Fruit fly (Drosophila melanogaster): ENCODE data around the gene CG7326.

CG7326 gene

DNA sequence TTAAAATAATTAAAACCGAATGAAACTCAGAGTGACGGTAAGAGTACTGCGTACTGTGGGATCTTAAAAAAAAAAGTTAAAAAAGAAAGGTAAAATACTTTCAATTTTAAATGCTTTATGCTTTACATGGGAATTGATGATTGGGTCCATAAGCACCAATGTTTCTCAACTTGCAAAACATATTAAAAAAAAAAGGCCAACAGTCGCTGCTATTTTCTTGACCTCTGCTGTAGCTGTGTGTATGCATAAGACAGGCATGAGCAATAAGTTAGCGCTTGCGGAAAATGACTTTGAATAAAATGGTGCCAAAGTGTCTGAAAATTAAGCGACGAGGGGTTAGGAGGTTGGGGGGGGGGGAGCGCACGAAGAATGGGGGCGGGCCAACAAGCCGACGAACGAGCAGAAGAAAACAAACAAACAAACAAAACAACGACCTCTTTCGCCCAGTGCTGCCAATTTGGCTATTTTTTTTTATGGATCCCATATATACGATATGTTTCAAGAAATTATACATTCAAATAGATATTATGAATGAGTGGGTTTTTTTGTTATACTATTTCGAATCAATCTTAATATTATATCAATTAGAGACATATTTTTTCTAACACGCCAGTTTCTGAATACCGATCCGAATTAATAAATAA is 6.0 kb upstream of the CG7326 start (continued):
- TF ChIP-seq Hr51 (GFP tag; optimal IDR thresholded peaks at IDR 0.05) = peak in 1 of 2 experiments; percentile 67
- TF ChIP-seq CG2712 (tag; optimal IDR thresholded peaks at IDR 0.05) = peak; percentile 18
- no peak for TF ChIP-seq CG11723 (GFP tag; optimal IDR thresholded peaks at IDR 0.05)
- TF ChIP-seq bsh (GFP tag; optimal IDR thresholded peaks at IDR 0.05) = peak; percentile 36 to 50
- peak; percentile 13 for TF ChIP-seq CG1792 (GFP tag; optimal IDR thresholded peaks at IDR 0.05)
- peak; percentile 39; the same call in 1 of the 2 replicates for TF ChIP-seq NFAT (GFP tag; IDR thresholded peaks at IDR 0.05)
- no peak for TF ChIP-seq NC2β (GFP tag; optimal IDR thresholded peaks at IDR 0.05)
- peak; percentile 7 for TF ChIP-seq CG8944 (GFP tag; optimal IDR thresholded peaks at IDR 0.05)
- peak; percentile 47; the same call in 1 of the 2 replicates for TF ChIP-seq CG1024 (GFP tag; IDR thresholded peaks at IDR 0.05)
- no peak for TF ChIP-seq CG4404 (GFP tag; IDR thresholded peaks at IDR 0.05)
- TF ChIP-seq Hr3 (GFP tag; optimal IDR thresholded peaks at IDR 0.05) = peak; percentile 42
- peak; percentile 17 for TF ChIP-seq kah (GFP tag; optimal IDR thresholded peaks at IDR 0.05)
- TF ChIP-seq klu (GFP tag; IDR thresholded peaks at IDR 0.05) = no peak
- peak; percentile 42; the same call in 1 of the 2 replicates for TF ChIP-seq ap (GFP tag; IDR thresholded peaks at IDR 0.05)
- TF ChIP-seq abd-A (tag; optimal IDR thresholded peaks at IDR 0.05) = no peak
- TF ChIP-seq CG17385 (GFP tag; optimal IDR thresholded peaks at IDR 0.05) = no peak
- peak; percentile 47 for TF ChIP-seq kay (GFP tag; optimal IDR thresholded peaks at IDR 0.05)
- TF ChIP-seq seq (GFP tag; IDR thresholded peaks at IDR 0.05) = peak; percentile 62
- TF ChIP-seq CG2678 (tag; optimal IDR thresholded peaks at IDR 0.05) = peak; percentile 64
- peak; percentile 55 for TF ChIP-seq Oli (tag; optimal IDR thresholded peaks at IDR 0.05)
- peak; percentile 12 to 47 for TF ChIP-seq Pdp1 (GFP tag; optimal IDR thresholded peaks at IDR 0.05)
- TF ChIP-seq sqz (GFP tag; optimal IDR thresholded peaks at IDR 0.05) = peak; percentile 23
- no peak for TF ChIP-seq dan (GFP tag; IDR thresholded peaks at IDR 0.05)
- TF ChIP-seq Awh (GFP tag; IDR thresholded peaks at IDR 0.05) = peak; percentile 49; the same call in 1 of the 2 replicates
- TF ChIP-seq ken (GFP tag; IDR thresholded peaks at IDR 0.05) = peak; percentile 55; the same call in 1 of the 3 replicates
- TF ChIP-seq Med (GFP tag) = peak; percentile 86
- TF ChIP-seq dm (GFP tag; optimal IDR thresholded peaks at IDR 0.05) = no peak
- peak; percentile 31 for TF ChIP-seq CG6813 (GFP tag; optimal IDR thresholded peaks at IDR 0.05)
- 0 out of 2 replicates have a peak, but pooled peaks have one; percentile 17 for TF ChIP-seq CG32772 (GFP tag; IDR thresholded peaks at IDR 0.05)
- TF ChIP-seq Antp (GFP tag; optimal IDR thresholded peaks at IDR 0.05) = peak; percentile 41
- no peak for TF ChIP-seq CG12744 (GFP tag; optimal IDR thresholded peaks at IDR 0.05)
- no peak for TF ChIP-seq tna (GFP tag; IDR thresholded peaks at IDR 0.05; ENCODE audit: partially characterized antibody)
- no peak for TF ChIP-seq ash1 (GFP tag; optimal IDR thresholded peaks at IDR 0.05)
- no peak for TF ChIP-seq Hey (tag; optimal IDR thresholded peaks at IDR 0.05)
- peak; percentile 51 for TF ChIP-seq Meics (GFP tag; optimal IDR thresholded peaks at IDR 0.05)
- peak in 1 of 2 experiments; percentile 52 for TF ChIP-seq Hr78 (GFP tag; optimal IDR thresholded peaks at IDR 0.05)
- TF ChIP-seq CG9817 (tag; optimal IDR thresholded peaks at IDR 0.05) = peak; percentile 25
- peak; percentile 79 for TF ChIP-seq CG14014 (GFP tag; IDR thresholded peaks at IDR 0.05)
- peak; percentile 59 for TF ChIP-seq Rfx (GFP tag; IDR thresholded peaks at IDR 0.05)
- peak; percentile 59; the same call in 1 of the 2 replicates for TF ChIP-seq CG11247 (GFP tag; IDR thresholded peaks at IDR 0.05)
- no peak for TF ChIP-seq CG34376 (GFP tag; optimal IDR thresholded peaks at IDR 0.05)
- peak; percentile 37; the same call in 1 of the 2 replicates for TF ChIP-seq CG9932 (GFP tag; IDR thresholded peaks at IDR 0.05)
- peak; percentile 40 for TF ChIP-seq caup (GFP tag; optimal IDR thresholded peaks at IDR 0.05; ENCODE audit: severe bottlenecking)
- peak; percentile 57 for TF ChIP-seq CG6689 (GFP tag; IDR thresholded peaks at IDR 0.05)
- no peak for TF ChIP-seq yki (optimal IDR thresholded peaks at IDR 0.05)
- TF ChIP-seq CG9727 (GFP tag; optimal IDR thresholded peaks at IDR 0.05) = peak; percentile 58
- TF ChIP-seq CG10366 (GFP tag; IDR thresholded peaks at IDR 0.05) = peak; percentile 56
- peak; percentile 32 for TF ChIP-seq CG10979 (tag; optimal IDR thresholded peaks at IDR 0.05)
- TF ChIP-seq pnt (GFP tag; optimal IDR thresholded peaks at IDR 0.05) = peak; percentile 39
